Fruit fly (Drosophila melanogaster) whole organism, adult: Measurements from ENCODE around the gene CG7781.

Source experiments
- CG12768 ChIP-seq: fragments of 200-800 bp; sonication (Bioruptor generic); optimal IDR thresholded peaks from 2 replicates; lab custom pipeline; 2017; ENCODE audit warnings: missing biosample characterization, missing genetic modification characterization, mild to moderate bottlenecking, moderate library complexity, missing genetic modification reagents
- CG1620 ChIP-seq: fragments of 200-800 bp; sonication (Bioruptor generic); optimal IDR thresholded peaks from 2 replicates; lab custom pipeline; 2016; ENCODE audit warnings: missing biosample characterization, missing genetic modification characterization
- CG33017 ChIP-seq: fragments of 200-800 bp; sonication (Bioruptor generic); optimal IDR thresholded peaks from 2 replicates; lab custom pipeline; 2018; ENCODE audit warnings: missing biosample characterization, mild to moderate bottlenecking, missing genetic modification characterization, moderate library complexity
- CG5204 ChIP-seq: fragments of 200-800 bp; sonication (Bioruptor generic); optimal IDR thresholded peaks from 2 replicates; lab custom pipeline; 2016; ENCODE audit warnings: missing biosample characterization, missing genetic modification characterization
- CG7101 ChIP-seq: fragments of 200-800 bp; sonication (Bioruptor generic); optimal IDR thresholded peaks from 2 replicates; lab custom pipeline; 2018; ENCODE audit warnings: missing biosample characterization, mild to moderate bottlenecking, missing genetic modification characterization, moderate library complexity
- Clk ChIP-seq: fragments of 200-800 bp; sonication (Bioruptor generic); optimal IDR thresholded peaks from 2 replicates; lab custom pipeline; 2017; ENCODE audit warnings: missing biosample characterization, missing genetic modification characterization
- Crg-1 ChIP-seq: fragments of 200-800 bp; sonication (Bioruptor generic); optimal IDR thresholded peaks from 2 replicates; lab custom pipeline; 2016; ENCODE audit warnings: missing biosample characterization, missing genetic modification characterization
- Hr96 ChIP-seq: fragments of 200-800 bp; sonication (Bioruptor generic); optimal IDR thresholded peaks from 2 replicates; lab custom pipeline; 2016; ENCODE audit warnings: missing biosample characterization, missing genetic modification characterization
- Mnt ChIP-seq: fragments of 200-800 bp; sonication (Bioruptor generic); optimal IDR thresholded peaks from 2 replicates; lab custom pipeline; 2016; ENCODE audit warnings: missing biosample characterization, mild to moderate bottlenecking, missing genetic modification characterization
- bab1 ChIP-seq: fragments of 200-800 bp; sonication (Bioruptor generic); optimal IDR thresholded peaks from 3 replicates; lab custom pipeline; 2019; ENCODE audit warnings: missing biosample characterization, mild to moderate bottlenecking, missing genetic modification characterization, moderate library complexity
- cic ChIP-seq: fragments of 200-800 bp; sonication (Bioruptor generic); optimal IDR thresholded peaks from 2 replicates; lab custom pipeline; 2017; ENCODE audit warnings: missing biosample characterization, mild to moderate bottlenecking, missing genetic modification characterization, moderate library complexity
- kay ChIP-seq: fragments of 200-800 bp; sonication (Bioruptor generic); peaks from one replicate; lab custom pipeline; 2016; ENCODE audit warnings: missing biosample characterization, missing genetic modification characterization, borderline replicate concordance
- ovo ChIP-seq: fragments of 200-800 bp; sonication (Bioruptor generic); optimal IDR thresholded peaks from 2 replicates; lab custom pipeline; 2016; ENCODE audit warnings: missing biosample characterization, missing genetic modification characterization

DNA sequence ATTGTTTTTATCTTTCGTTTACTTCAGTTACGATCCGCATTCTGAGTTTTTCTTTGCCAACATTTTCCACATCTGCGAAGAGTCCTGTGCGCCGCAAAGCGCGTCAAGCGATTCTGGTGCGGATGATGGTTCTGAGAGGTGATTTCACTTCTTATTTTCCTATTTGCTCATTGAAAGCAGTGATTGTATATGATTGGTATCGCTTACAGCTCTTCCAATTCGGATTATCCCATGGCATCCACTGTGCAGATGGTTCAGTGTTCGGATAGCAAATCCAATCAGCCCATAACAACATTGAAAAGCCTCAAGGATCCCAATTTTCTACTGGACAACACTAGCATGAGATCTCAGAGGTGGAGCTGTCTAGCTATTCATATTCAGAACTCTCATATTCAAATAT is 20.6 kb downstream of the CG7781 start:
- TF ChIP-seq kay (GFP tag; lab: Kevin White, UChicago), result no peak
- TF ChIP-seq CG12768 (GFP tag; lab: Kevin White, UChicago), result no peak
- no peak for TF ChIP-seq Crg-1
- no peak for TF ChIP-seq CG33017
- TF ChIP-seq ovo (GFP tag; lab: Kevin White, UChicago), result no peak
- no peak for TF ChIP-seq CG1620 (GFP tag; lab: Kevin White, UChicago)
- TF ChIP-seq cic (GFP tag; lab: Kevin White, UChicago), result no peak
- TF ChIP-seq Mnt (GFP tag; lab: Kevin White, UChicago), result no peak
- no peak for TF ChIP-seq CG7101 (tag; lab: Kevin White, UChicago)
- no peak for TF ChIP-seq Clk (GFP tag; lab: Kevin White, UChicago)
- TF ChIP-seq Hr96, result no peak
- no peak for TF ChIP-seq bab1 (GFP tag; lab: Kevin White, UChicago)
- no peak for TF ChIP-seq CG5204 (GFP tag; lab: Kevin White, UChicago)
